Worm (Caenorhabditis elegans) whole organism, midembryonic: ENCODE measurements around the gene idpa-1.
"Not testable (repeated sequence)": the region's sequence is repeated elsewhere in the genome, so short reads cannot be mapped to it uniquely, and the experiment has no call there.

Experiments
- T22C8.4 ChIP-seq: fragments of 200-800 bp; sonication (Bioruptor generic); IDR thresholded peaks from 2 replicates; pipeline ENCODE4 v1.3.6; 2022; ENCODE audit warnings: missing genetic modification characterization, missing compliant biosample characterization
- cog-1 ChIP-seq: sonication (generic microtip); optimal IDR thresholded peaks from 2 replicates; lab custom pipeline; 2016; ENCODE audit warnings: missing genetic modification characterization, missing compliant biosample characterization
- flt-1 ChIP-seq: fragments of 200-800 bp; sonication (Bioruptor generic); IDR thresholded peaks from 2 replicates; pipeline ENCODE4 v1.3.6; 2022; ENCODE audit warnings: missing genetic modification characterization, missing compliant biosample characterization
- klf-2 ChIP-seq: fragments of 200-800 bp; sonication (Bioruptor generic); conservative IDR thresholded peaks from 2 replicates; pipeline ENCODE4 v1.3.6; 2022; ENCODE audit warnings: missing genetic modification reagents, missing genetic modification characterization, missing compliant biosample characterization
- med-1 ChIP-seq: sonication (generic microtip); optimal IDR thresholded peaks from 2 replicates; lab custom pipeline; 2017; ENCODE audit warnings: missing genetic modification characterization, mild to moderate bottlenecking, missing compliant biosample characterization, antibody characterized with exemption, missing genetic modification reagents; ENCODE audit not compliant: insufficient read depth
- ref-1 ChIP-seq: fragments of 200-800 bp; sonication (Bioruptor generic); conservative IDR thresholded peaks from 2 replicates; pipeline ENCODE4 v1.3.6; 2022; ENCODE audit warnings: missing genetic modification reagents, missing genetic modification characterization, missing compliant biosample characterization
- tab-1 ChIP-seq: fragments of 200-800 bp; sonication (Bioruptor generic); IDR thresholded peaks from 2 replicates; pipeline ENCODE4 v1.3.6; 2022; ENCODE audit warnings: missing genetic modification characterization, missing compliant biosample characterization
- ztf-23 ChIP-seq: fragments of 200-800 bp; sonication (Bioruptor generic); IDR thresholded peaks from 2 replicates; pipeline ENCODE4 v1.3.6; 2022; ENCODE audit warnings: missing genetic modification reagents, missing genetic modification characterization, missing compliant biosample characterization
- ztf-29 ChIP-seq: fragments of 200-800 bp; sonication (Bioruptor generic); IDR thresholded peaks from 2 replicates; pipeline ENCODE4 v1.3.6; 2022; ENCODE audit warnings: missing genetic modification reagents, missing genetic modification characterization, missing compliant biosample characterization

idpa-1 gene

ce11 chrIII:2899705-2900104 is 1.3 kb downstream of the idpa-1 start:
- no peak for TF ChIP-seq T22C8.4
- TF ChIP-seq ref-1 (GFP tag; lab: Robert Waterston, UW) = no peak
- no peak for TF ChIP-seq cog-1 (tag; lab: Kevin White, UChicago)
- no peak for TF ChIP-seq flt-1 (GFP tag; lab: Robert Waterston, UW)
- no peak for TF ChIP-seq med-1 (GFP tag; lab: Kevin White, UChicago)
- TF ChIP-seq ztf-23 (GFP tag; lab: Robert Waterston, UW) = no peak
- TF ChIP-seq ztf-29 (GFP tag; lab: Robert Waterston, UW) = no peak
- no peak for TF ChIP-seq tab-1 (GFP tag; lab: Robert Waterston, UW)
- no peak for TF ChIP-seq klf-2 (GFP tag; lab: Robert Waterston, UW)

- TF ChIP-seq klf-2 (GFP tag; lab: Robert Waterston, UW) (no peak), T22C8.4 (no peak), tab-1 (GFP tag; lab: Robert Waterston, UW) (no peak), ref-1 (GFP tag; lab: Robert Waterston, UW) (no peak), med-1 (GFP tag; lab: Kevin White, UChicago) (no peak), flt-1 (GFP tag; lab: Robert Waterston, UW) (no peak), cog-1 (tag; lab: Kevin White, UChicago) (no peak), ztf-23 (GFP tag; lab: Robert Waterston, UW) (no peak), ztf-29 (GFP tag; lab: Robert Waterston, UW) (no peak)
Observed at ce11 chrIII:2891443-2891842, 9.6 kb downstream of the idpa-1 start, which contains the start of gene F56F11.1. TSS of gene F56F11.1 (plus strand) at chrIII:2891743.

DNA sequence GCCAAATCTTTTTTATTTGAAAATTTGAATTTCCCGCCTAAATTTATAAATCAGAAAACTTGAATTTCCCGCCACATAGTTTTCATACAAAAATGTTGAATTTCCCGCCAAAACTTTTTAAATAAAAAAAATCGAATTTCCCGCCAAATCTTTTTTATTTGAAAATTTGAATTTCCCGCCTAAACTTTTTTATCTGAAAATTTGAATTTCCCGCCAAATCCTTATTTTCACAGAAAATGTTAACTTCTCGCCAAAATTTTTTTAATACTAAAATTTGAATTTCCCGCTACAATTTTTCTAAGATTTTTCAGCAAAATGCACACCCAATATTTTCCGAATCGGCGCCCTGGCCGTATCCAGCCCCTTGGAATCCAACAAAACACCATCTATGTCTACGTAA is 19.0 kb downstream of the idpa-1 start, which contains the start of gene F56F11.2:
TSS of gene F56F11.2 (plus strand) at position 301 of the 400 bp plus-strand sequence.
- TF ChIP-seq ztf-23 (GFP tag; lab: Robert Waterston, UW); flt-1 (GFP tag; lab: Robert Waterston, UW); cog-1 (tag; lab: Kevin White, UChicago): not testable (repeated sequence)

ce11 chrIII:2881117-2881516 is 19.9 kb downstream of the idpa-1 start:
- TF ChIP-seq flt-1 (GFP tag; lab: Robert Waterston, UW) (no peak), T22C8.4 (no peak), ztf-23 (GFP tag; lab: Robert Waterston, UW) (no peak), tab-1 (GFP tag; lab: Robert Waterston, UW) (no peak), klf-2 (GFP tag; lab: Robert Waterston, UW) (no peak), cog-1 (tag; lab: Kevin White, UChicago) (no peak), ref-1 (GFP tag; lab: Robert Waterston, UW) (no peak), med-1 (GFP tag; lab: Kevin White, UChicago) (no peak), ztf-29 (GFP tag; lab: Robert Waterston, UW) (no peak)

DNA sequence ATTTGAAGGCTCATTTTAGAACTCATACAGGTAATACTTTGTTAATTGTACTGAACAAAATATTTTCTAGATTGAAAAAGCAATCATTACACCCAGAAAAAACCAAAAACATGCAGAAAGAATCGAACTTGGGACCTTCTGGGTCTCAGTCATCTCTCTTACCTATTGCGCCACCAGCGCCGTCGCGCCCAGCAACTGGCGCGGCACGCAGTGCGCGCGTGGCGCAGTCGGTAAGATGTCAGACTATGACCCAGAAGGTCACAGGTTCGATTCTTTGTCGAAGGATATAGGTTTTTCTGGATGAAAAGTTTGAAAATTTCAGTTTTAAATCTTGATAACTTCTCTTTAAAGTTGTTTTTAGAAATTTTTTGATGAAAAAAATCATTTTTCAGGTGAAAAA is 21.3 kb downstream of the idpa-1 start:
- TF ChIP-seq ztf-29 (GFP tag; lab: Robert Waterston, UW) (no peak), ref-1 (GFP tag; lab: Robert Waterston, UW) (no peak), tab-1 (GFP tag; lab: Robert Waterston, UW) (no peak), klf-2 (GFP tag; lab: Robert Waterston, UW) (no peak), T22C8.4 (no peak), cog-1 (tag; lab: Kevin White, UChicago) (no peak), ztf-23 (GFP tag; lab: Robert Waterston, UW) (no peak)

DNA sequence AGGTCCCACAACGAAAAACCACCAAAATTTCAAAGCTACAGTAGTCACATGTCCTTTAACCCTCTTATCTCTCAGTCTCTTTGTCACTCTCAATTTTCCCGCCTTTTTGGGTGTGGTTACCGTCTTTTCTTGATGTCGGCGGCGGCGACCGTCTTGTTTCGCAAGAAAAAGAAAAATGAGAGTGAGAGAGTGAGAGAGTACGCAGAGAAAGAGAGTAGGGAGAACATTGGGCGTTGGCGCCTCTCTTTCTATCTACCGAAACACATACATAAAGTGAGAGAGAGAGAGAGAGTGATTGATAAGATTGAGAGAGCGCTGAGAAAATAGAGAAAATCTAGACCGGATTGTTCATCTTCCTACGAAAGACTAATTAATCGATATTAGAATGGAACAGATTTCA is 25.1 kb downstream of the idpa-1 start:
- TF ChIP-seq tab-1 (GFP tag; lab: Robert Waterston, UW) (no peak), med-1 (GFP tag; lab: Kevin White, UChicago) (no peak), T22C8.4 (no peak), klf-2 (GFP tag; lab: Robert Waterston, UW) (no peak), ref-1 (GFP tag; lab: Robert Waterston, UW) (no peak), ztf-23 (GFP tag; lab: Robert Waterston, UW) (no peak), ztf-29 (GFP tag; lab: Robert Waterston, UW) (no peak)

DNA sequence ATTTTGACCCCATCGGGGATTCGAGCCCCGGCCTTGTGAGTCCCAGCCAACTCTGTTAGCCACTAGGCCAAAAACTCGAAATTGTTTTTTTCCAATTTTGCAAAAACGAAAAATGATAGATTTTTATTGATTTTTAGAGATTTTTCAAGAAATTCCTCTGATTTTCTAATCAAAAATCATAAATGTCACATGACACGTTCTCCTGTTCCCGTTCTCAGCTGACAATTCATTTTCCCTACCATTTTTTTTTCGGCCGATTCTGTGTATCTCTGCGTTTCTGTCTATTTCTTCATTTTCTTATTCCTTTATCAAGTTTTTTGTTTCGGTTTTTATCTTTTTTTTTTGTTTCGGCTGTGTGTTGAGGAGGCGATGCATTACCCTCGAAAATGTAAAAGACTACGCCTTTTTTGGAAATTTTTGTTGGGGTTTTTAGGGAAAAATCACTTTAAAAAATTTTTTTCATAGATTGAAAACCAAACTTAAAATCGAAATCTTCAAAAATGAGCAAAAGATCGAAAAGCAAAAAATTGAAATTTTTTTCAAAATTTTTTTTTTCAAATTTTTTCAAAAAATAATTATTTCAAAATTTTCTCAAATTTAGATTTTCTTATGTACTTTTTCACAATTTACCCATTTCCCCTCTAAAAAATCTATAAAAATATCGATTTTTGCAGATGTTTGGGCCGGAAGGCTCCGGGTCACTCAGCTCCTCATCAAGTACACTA is 26.7 kb downstream of the idpa-1 start, which contains the start of gene klf-1:
TSS of gene klf-1 (plus strand) at position 675 of the 725 bp plus-strand sequence.
- TF ChIP-seq ref-1 (GFP tag; lab: Robert Waterston, UW) = no peak
- TF ChIP-seq klf-2 (GFP tag; lab: Robert Waterston, UW) = no peak
- no peak for TF ChIP-seq T22C8.4
- TF ChIP-seq ztf-29 (GFP tag; lab: Robert Waterston, UW) = no peak
- TF ChIP-seq cog-1 (tag; lab: Kevin White, UChicago) = no peak
- TF ChIP-seq med-1 (GFP tag; lab: Kevin White, UChicago) = no peak
- TF ChIP-seq ztf-23 (GFP tag; lab: Robert Waterston, UW) = no peak
- TF ChIP-seq tab-1 (GFP tag; lab: Robert Waterston, UW) = no peak
- TF ChIP-seq flt-1 (GFP tag; lab: Robert Waterston, UW) = no peak

- no peak for TF ChIP-seq tab-1 (GFP tag; lab: Robert Waterston, UW)
- TF ChIP-seq ref-1 (GFP tag; lab: Robert Waterston, UW) = no peak
Observed at ce11 chrIII:2873116-2873644, 27.8 kb downstream of the idpa-1 start.

- no peak for TF ChIP-seq ztf-23 (GFP tag; lab: Robert Waterston, UW)
- no peak for TF ChIP-seq flt-1 (GFP tag; lab: Robert Waterston, UW)
- TF ChIP-seq tab-1 (GFP tag; lab: Robert Waterston, UW) = no peak
- no peak for TF ChIP-seq med-1 (GFP tag; lab: Kevin White, UChicago)
Observed at ce11 chrIII:2871817-2872216, 29.2 kb downstream of the idpa-1 start.
